Fruit fly (Drosophila melanogaster) whole organism, pupa: Measurements from ENCODE around the gene Ctr1A.

Experiments
- CG32121 ChIP-seq: fragments of 200-800 bp; sonication (Bioruptor generic); IDR thresholded peaks from 2 replicates; pipeline ENCODE4 v1.3.6; 2022; ENCODE audit warnings: missing biosample characterization, missing genetic modification characterization
- CG8301 ChIP-seq: fragments of 200-800 bp; sonication (Bioruptor generic); optimal IDR thresholded peaks from 2 replicates; lab custom pipeline; 2018; ENCODE audit warnings: missing biosample characterization, mild to moderate bottlenecking, missing genetic modification characterization
- EcR ChIP-seq: fragments of 200-800 bp; sonication (Bioruptor generic); optimal IDR thresholded peaks from 3 replicates; lab custom pipeline; 2019; ENCODE audit warnings: missing biosample characterization, missing genetic modification characterization, mild to moderate bottlenecking, moderate library complexity, missing genetic modification reagents
- Ets98B ChIP-seq: fragments of 200-800 bp; sonication (Bioruptor generic); IDR thresholded peaks from 2 replicates; pipeline ENCODE4 v1.3.6; 2022; ENCODE audit warnings: missing biosample characterization, missing genetic modification characterization

dm6 chrX:6642593-6643257, 18.7 kb upstream of the Ctr1A start:
- TF ChIP-seq CG32121 (GFP tag; lab: Robert Waterston, UW) (peak; percentile 58), Ets98B (GFP tag; lab: Robert Waterston, UW) (peak; percentile 37), EcR (no peak), CG8301 (tag; lab: Kevin White, UChicago) (peak; percentile 66)
